Worm (Caenorhabditis elegans) whole organism, early embryonic: ENCODE results near the gene F46C5.6.

Experiments
- ama-1 ChIP-seq: fragments of 150-350 bp; optimal IDR thresholded peaks from 2 replicates; lab custom pipeline; 2014
- hmg-4 ChIP-seq: fragments of 200-800 bp; sonication (Bioruptor generic); optimal IDR thresholded peaks from 2 replicates; lab custom pipeline; 2018; ENCODE audit warnings: mild to moderate bottlenecking, missing genetic modification characterization, missing compliant biosample characterization
- tra-4 ChIP-seq: sonication (generic microtip); optimal IDR thresholded peaks from 2 replicates; lab custom pipeline; 2017; ENCODE audit warnings: missing genetic modification characterization, missing compliant biosample characterization

DNA sequence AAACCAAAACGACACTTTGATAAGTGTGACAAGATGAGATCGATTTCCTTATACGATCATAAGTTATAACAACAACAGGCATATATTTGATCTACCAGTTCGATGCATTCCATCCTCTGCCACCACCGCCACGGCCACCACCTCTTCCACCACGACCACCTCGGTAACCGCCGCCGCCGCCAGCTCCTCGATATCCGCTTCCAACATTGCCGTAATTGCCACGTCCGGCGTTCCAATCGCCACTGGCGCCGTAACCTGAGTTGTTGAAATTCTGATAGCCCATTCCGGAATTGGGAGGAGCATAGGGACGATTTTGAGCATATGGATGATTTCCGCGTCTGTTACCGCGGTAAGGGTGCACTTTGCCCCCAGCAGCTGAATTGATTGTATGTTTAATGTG, 34.2 kb upstream of the F46C5.6 start:
- TF ChIP-seq tra-4 (tag; lab: Kevin White, UChicago) (no peak), ama-1 (lab: Kevin White, UChicago) (no peak), hmg-4 (no peak)
